Fruit fly (Drosophila melanogaster): ENCODE measurements around the gene wake.

The wake gene

dm6 chr3R:22649859-22650258 is 10.3 kb downstream of the wake start:
- TF ChIP-seq ovo (GFP tag; optimal IDR thresholded peaks at IDR 0.05), result no peak
- no peak for TF ChIP-seq CG12768 (GFP tag; optimal IDR thresholded peaks at IDR 0.05)
- no peak for TF ChIP-seq Crg-1 (GFP tag; optimal IDR thresholded peaks at IDR 0.05)
- no peak for TF ChIP-seq pad (GFP tag; optimal IDR thresholded peaks at IDR 0.05)
- TF ChIP-seq CG33017 (tag; optimal IDR thresholded peaks at IDR 0.05), result no peak
- no peak for TF ChIP-seq cic (GFP tag; optimal IDR thresholded peaks at IDR 0.05)
- TF ChIP-seq CG5204 (GFP tag; optimal IDR thresholded peaks at IDR 0.05), result no peak
- no peak for TF ChIP-seq CG7045 (GFP tag; optimal IDR thresholded peaks at IDR 0.05)
- TF ChIP-seq CG1620 (GFP tag; optimal IDR thresholded peaks at IDR 0.05), result no peak
- TF ChIP-seq tj (GFP tag; optimal IDR thresholded peaks at IDR 0.05), result no peak
- TF ChIP-seq CG11617 (GFP tag; optimal IDR thresholded peaks at IDR 0.05), result no peak
- TF ChIP-seq CG14711 (tag; optimal IDR thresholded peaks at IDR 0.05), result no peak
- no peak for TF ChIP-seq Clk (GFP tag; optimal IDR thresholded peaks at IDR 0.05)
- TF ChIP-seq CG7101 (tag; optimal IDR thresholded peaks at IDR 0.05), result no peak
- TF ChIP-seq kay (GFP tag; ENCODE audit: borderline replicate concordance), result no peak
- TF ChIP-seq bab1 (GFP tag; optimal IDR thresholded peaks at IDR 0.05), result no peak
- no peak for TF ChIP-seq toe (GFP tag; optimal IDR thresholded peaks at IDR 0.05)

dm6 chr3R:22663115-22663514 is 23.5 kb downstream of the wake start:
- TF ChIP-seq cnc (optimal IDR thresholded peaks at IDR 0.05), result no peak
- no peak for TF ChIP-seq CG14711 (tag; optimal IDR thresholded peaks at IDR 0.05)
- TF ChIP-seq tj (GFP tag; optimal IDR thresholded peaks at IDR 0.05), result no peak

dm6 chr3R:22664274-22664673 is 24.7 kb downstream of the wake start:
- TF ChIP-seq Mnt (GFP tag; optimal IDR thresholded peaks at IDR 0.05) (no peak), CG12768 (GFP tag; optimal IDR thresholded peaks at IDR 0.05) (no peak), CG33017 (tag; optimal IDR thresholded peaks at IDR 0.05) (no peak), cnc (optimal IDR thresholded peaks at IDR 0.05) (no peak), tj (GFP tag; optimal IDR thresholded peaks at IDR 0.05) (no peak), Crg-1 (GFP tag; optimal IDR thresholded peaks at IDR 0.05) (no peak), pad (GFP tag; optimal IDR thresholded peaks at IDR 0.05) (no peak), toe (GFP tag; optimal IDR thresholded peaks at IDR 0.05) (no peak), Hr96 (GFP tag; optimal IDR thresholded peaks at IDR 0.05) (no peak), CG5204 (GFP tag; optimal IDR thresholded peaks at IDR 0.05) (no peak)

dm6 chr3R:22666449-22667283 is 27.1 kb downstream of the wake start:
- TF ChIP-seq pad (GFP tag; optimal IDR thresholded peaks at IDR 0.05), result peak; percentile 94
- no peak for TF ChIP-seq CG7045 (GFP tag; optimal IDR thresholded peaks at IDR 0.05)
- no peak for TF ChIP-seq toe (GFP tag; optimal IDR thresholded peaks at IDR 0.05)
- peak; percentile 50 for TF ChIP-seq bab1 (GFP tag; optimal IDR thresholded peaks at IDR 0.05)
- no peak for TF ChIP-seq CG11617 (GFP tag; optimal IDR thresholded peaks at IDR 0.05)
- TF ChIP-seq CG7101 (tag; optimal IDR thresholded peaks at IDR 0.05), result no peak
- no peak for TF ChIP-seq CG5204 (GFP tag; optimal IDR thresholded peaks at IDR 0.05)
- no peak for TF ChIP-seq CG33017 (tag; optimal IDR thresholded peaks at IDR 0.05)
- peak; percentile 32 for TF ChIP-seq ovo (GFP tag; optimal IDR thresholded peaks at IDR 0.05)
- no peak for TF ChIP-seq cic (GFP tag; optimal IDR thresholded peaks at IDR 0.05)
- no peak for TF ChIP-seq CG12768 (GFP tag; optimal IDR thresholded peaks at IDR 0.05)
- peak; percentile 8 for TF ChIP-seq Mnt (GFP tag; optimal IDR thresholded peaks at IDR 0.05)
- peak; percentile 26 for TF ChIP-seq Hr96 (GFP tag; optimal IDR thresholded peaks at IDR 0.05)
- TF ChIP-seq CG14711 (tag; optimal IDR thresholded peaks at IDR 0.05), result no peak
- TF ChIP-seq CG1620 (GFP tag; optimal IDR thresholded peaks at IDR 0.05), result no peak
- no peak for TF ChIP-seq Crg-1 (GFP tag; optimal IDR thresholded peaks at IDR 0.05)
- no peak for TF ChIP-seq cnc (optimal IDR thresholded peaks at IDR 0.05)
- peak; percentile 96 for TF ChIP-seq tj (GFP tag; optimal IDR thresholded peaks at IDR 0.05)
- no peak for TF ChIP-seq kay (GFP tag; ENCODE audit: borderline replicate concordance)
- TF ChIP-seq Clk (GFP tag; optimal IDR thresholded peaks at IDR 0.05), result no peak

- TF ChIP-seq toe (GFP tag; optimal IDR thresholded peaks at IDR 0.05) (peak; percentile 54), CG5204 (GFP tag; optimal IDR thresholded peaks at IDR 0.05) (peak; percentile 61), CG12768 (GFP tag; optimal IDR thresholded peaks at IDR 0.05) (peak; percentile 72), CG14711 (tag; optimal IDR thresholded peaks at IDR 0.05) (peak; percentile 84), cic (GFP tag; optimal IDR thresholded peaks at IDR 0.05) (no peak), ovo (GFP tag; optimal IDR thresholded peaks at IDR 0.05) (no peak), Hr96 (GFP tag; optimal IDR thresholded peaks at IDR 0.05) (peak; percentile 69), CG7101 (tag; optimal IDR thresholded peaks at IDR 0.05) (peak; percentile 74), CG1620 (GFP tag; optimal IDR thresholded peaks at IDR 0.05) (peak; percentile 12), tj (GFP tag; optimal IDR thresholded peaks at IDR 0.05) (no peak), bab1 (GFP tag; optimal IDR thresholded peaks at IDR 0.05) (peak; percentile 92), kay (GFP tag; ENCODE audit: borderline replicate concordance) (no peak), Mnt (GFP tag; optimal IDR thresholded peaks at IDR 0.05) (peak; percentile 5), Clk (GFP tag; optimal IDR thresholded peaks at IDR 0.05) (peak; percentile 15), pad (GFP tag; optimal IDR thresholded peaks at IDR 0.05) (peak; percentile 76), Crg-1 (GFP tag; optimal IDR thresholded peaks at IDR 0.05) (peak; percentile 48), cnc (optimal IDR thresholded peaks at IDR 0.05) (no peak), CG33017 (tag; optimal IDR thresholded peaks at IDR 0.05) (peak; percentile 41), CG11617 (GFP tag; optimal IDR thresholded peaks at IDR 0.05) (peak; percentile 60), CG7045 (GFP tag; optimal IDR thresholded peaks at IDR 0.05) (peak; percentile 84)
Observed at dm6 chr3R:22667284-22667958, 27.8 kb downstream of the wake start.
